Worm (Caenorhabditis elegans): ENCODE data around the gene best-14.
A peak's percentile ranks its signal among the peaks of the same experiment; 100 is the strongest.

Gene best-14

ce11 chrV:10536095-10536691, 21.6 kb upstream of the best-14 start, which contains the start of gene ppm-1.A:
TSS of gene ppm-1.A (minus strand) at chrV:10536388.
- TF ChIP-seq lin-39 (tag; optimal IDR thresholded peaks at IDR 0.05) = no peak
- peak; percentile 28 for TF ChIP-seq ama-1 (optimal IDR thresholded peaks at IDR 0.05)
- peak; percentile 10 for TF ChIP-seq lir-3 (tag; optimal IDR thresholded peaks at IDR 0.05; ENCODE audit: poor library complexity)
- TF ChIP-seq blmp-1 (tag; optimal IDR thresholded peaks at IDR 0.05) = peak; percentile 73
- TF ChIP-seq skn-1 (tag; optimal IDR thresholded peaks at IDR 0.05) = peak; percentile 8
- no peak for TF ChIP-seq pqm-1 (tag; optimal IDR thresholded peaks at IDR 0.05)
- peak in 1 of 2 experiments; percentile 44 for TF ChIP-seq lin-35 (GFP tag; optimal IDR thresholded peaks at IDR 0.05)
- TF ChIP-seq snu-23 (GFP tag; optimal IDR thresholded peaks at IDR 0.05) = peak; percentile 45
- TF ChIP-seq elt-3 (tag; optimal IDR thresholded peaks at IDR 0.05) = peak in 2 of 6 experiments; percentile 14 to 60
- peak in 1 of 3 experiments; percentile 50 for TF ChIP-seq dpl-1 (GFP tag; optimal IDR thresholded peaks at IDR 0.05)
- TF ChIP-seq lsy-2 (tag; optimal IDR thresholded peaks at IDR 0.05) = peak; percentile 1 to 28
- TF ChIP-seq lin-14 (GFP tag; optimal IDR thresholded peaks at IDR 0.05) = peak; percentile 54
- TF ChIP-seq nhr-71 (tag; optimal IDR thresholded peaks at IDR 0.05) = peak; percentile 57
- TF ChIP-seq mep-1 (tag; optimal IDR thresholded peaks at IDR 0.05) = peak; percentile 29
- no peak for TF ChIP-seq grh-1 (GFP tag; IDR thresholded peaks at IDR 0.05)
- TF ChIP-seq efl-1 (optimal IDR thresholded peaks at IDR 0.05) = peak in 1 of 2 experiments; percentile 7
- TF ChIP-seq efl-1 (GFP tag; optimal IDR thresholded peaks at IDR 0.05 in 1 of 2) = peak in 1 of 2 experiments; percentile 83
- TF ChIP-seq mdl-1 (tag; optimal IDR thresholded peaks at IDR 0.05) = peak in 1 of 2 experiments; percentile 22
- TF ChIP-seq ets-5 (GFP tag; IDR thresholded peaks at IDR 0.05) = no peak
- TF ChIP-seq nhr-85 (tag) = peak; percentile 60
- peak; percentile 1 for TF ChIP-seq rnt-1 (tag; optimal IDR thresholded peaks at IDR 0.05)
- peak; percentile 70 for TF ChIP-seq nhr-20 (tag; optimal IDR thresholded peaks at IDR 0.05)

- no peak for TF ChIP-seq unc-30 (tag; optimal IDR thresholded peaks at IDR 0.05)
- no peak for TF ChIP-seq pqm-1 (tag; optimal IDR thresholded peaks at IDR 0.05)
- TF ChIP-seq ztf-4 (tag; optimal IDR thresholded peaks at IDR 0.05) = peak; percentile 63
- peak; percentile 94 for TF ChIP-seq swsn-7 (tag; optimal IDR thresholded peaks at IDR 0.05)
- peak; percentile 84 for TF ChIP-seq ama-1 (optimal IDR thresholded peaks at IDR 0.05)
- TF ChIP-seq jun-1 (tag; optimal IDR thresholded peaks at IDR 0.05) = peak; percentile 83
- peak; percentile 80 for TF ChIP-seq lin-13 (GFP tag; optimal IDR thresholded peaks at IDR 0.05)
- peak; percentile 81 for TF ChIP-seq lin-39 (tag; optimal IDR thresholded peaks at IDR 0.05)
- peak; percentile 95 for TF ChIP-seq tbx-2 (tag; optimal IDR thresholded peaks at IDR 0.05)
- TF ChIP-seq nhr-71 (tag; optimal IDR thresholded peaks at IDR 0.05) = peak; percentile 96
- no peak for TF ChIP-seq C34B4.2 (tag; optimal IDR thresholded peaks at IDR 0.05)
- TF ChIP-seq aha-1 (tag; optimal IDR thresholded peaks at IDR 0.05) = peak; percentile 44
- peak; percentile 47 for TF ChIP-seq ceh-90 (tag; optimal IDR thresholded peaks at IDR 0.05)
- no peak for TF ChIP-seq ets-5 (GFP tag; IDR thresholded peaks at IDR 0.05)
- TF ChIP-seq zag-1 (tag; optimal IDR thresholded peaks at IDR 0.05) = no peak
- TF ChIP-seq nhr-85 (tag) = peak; percentile 97
- TF ChIP-seq lin-35 (GFP tag; optimal IDR thresholded peaks at IDR 0.05) = peak; percentile 97 to 98
- peak; percentile 34 to 94 for TF ChIP-seq mdl-1 (tag; optimal IDR thresholded peaks at IDR 0.05)
- no peak for TF ChIP-seq sptf-1 (tag; optimal IDR thresholded peaks at IDR 0.05)
- peak; percentile 42 for TF ChIP-seq vab-15 (tag; optimal IDR thresholded peaks at IDR 0.05)
- no peak for TF ChIP-seq hpl-2 (GFP tag; optimal IDR thresholded peaks at IDR 0.05)
- TF ChIP-seq nhr-76 (tag; optimal IDR thresholded peaks at IDR 0.05) = no peak
- peak; percentile 92 for TF ChIP-seq dsc-1 (tag; optimal IDR thresholded peaks at IDR 0.05)
- no peak for TF ChIP-seq efl-3 (GFP tag; optimal IDR thresholded peaks at IDR 0.05)
- TF ChIP-seq skn-1 (tag; optimal IDR thresholded peaks at IDR 0.05) = peak; percentile 85
- peak; percentile 96 to 97 (median 97) for TF ChIP-seq dpl-1 (GFP tag; optimal IDR thresholded peaks at IDR 0.05)
- no peak for TF ChIP-seq hlh-4 (tag; optimal IDR thresholded peaks at IDR 0.05)
- peak; percentile 89 for TF ChIP-seq unc-86 (tag; optimal IDR thresholded peaks at IDR 0.05)
- no peak for TF ChIP-seq alr-1 (tag; optimal IDR thresholded peaks at IDR 0.05; ENCODE audit: borderline replicate concordance)
- peak; percentile 93 to 95 for TF ChIP-seq lsy-2 (tag; optimal IDR thresholded peaks at IDR 0.05)
- TF ChIP-seq efl-1 (optimal IDR thresholded peaks at IDR 0.05) = peak; percentile 82 to 98
- peak; percentile 96 to 100 for TF ChIP-seq efl-1 (GFP tag; optimal IDR thresholded peaks at IDR 0.05 in 1 of 2)
- peak; percentile 71 for TF ChIP-seq fkh-4 (tag; optimal IDR thresholded peaks at IDR 0.05; ENCODE audit: borderline replicate concordance)
- TF ChIP-seq ceh-82 (tag; optimal IDR thresholded peaks at IDR 0.05) = peak; percentile 82 to 93 (median 86)
- peak; percentile 79 for TF ChIP-seq sox-4 (tag; optimal IDR thresholded peaks at IDR 0.05)
- peak; percentile 84 for TF ChIP-seq fkh-10 (GFP tag; optimal IDR thresholded peaks at IDR 0.05)
- peak in 1 of 2 experiments; percentile 40 for TF ChIP-seq egl-27 (tag; optimal IDR thresholded peaks at IDR 0.05)
- peak; percentile 89 for TF ChIP-seq irx-1 (tag; optimal IDR thresholded peaks at IDR 0.05)
- TF ChIP-seq hlh-17 (GFP tag; optimal IDR thresholded peaks at IDR 0.05; ENCODE audit: borderline replicate concordance) = no peak
- peak; percentile 95 for TF ChIP-seq nhr-20 (tag; optimal IDR thresholded peaks at IDR 0.05)
Measured at ce11 chrV:10536808-10537207, 21.0 kb upstream of the best-14 start.
